Worm (Caenorhabditis elegans) whole organism, L2 larva: ENCODE measurements around the gene F54H12.10.

Experiments used
- mab-5 ChIP-seq: fragments of 150-350 bp; optimal IDR thresholded peaks from 2 replicates; lab custom pipeline; 2014; ENCODE audit warnings: missing biosample characterization, missing genetic modification characterization
- mbf-1 ChIP-seq: sonication (generic microtip); optimal IDR thresholded peaks from 2 replicates; lab custom pipeline; 2017; ENCODE audit warnings: missing biosample characterization, missing genetic modification characterization
- nhr-10 ChIP-seq: sonication (generic microtip); optimal IDR thresholded peaks from 2 replicates; lab custom pipeline; 2017; ENCODE audit warnings: missing biosample characterization, missing genetic modification characterization
- nhr-11 ChIP-seq: fragments of 150-350 bp; optimal IDR thresholded peaks from 2 replicates; lab custom pipeline; 2014; ENCODE audit warnings: missing biosample characterization, missing genetic modification characterization
- nhr-77 ChIP-seq: fragments of 150-350 bp; optimal IDR thresholded peaks from 2 replicates; lab custom pipeline; 2014; ENCODE audit warnings: missing biosample characterization, missing genetic modification characterization

ce11 chrIII:7972687-7973086 lies 13.9 kb upstream of the F54H12.10 start:
- TF ChIP-seq nhr-10 (tag; lab: Kevin White, UChicago), result no peak
- TF ChIP-seq nhr-11 (tag; lab: Kevin White, UChicago), result no peak
- no peak for TF ChIP-seq nhr-77 (tag; lab: Kevin White, UChicago)
- no peak for TF ChIP-seq mbf-1 (tag; lab: Kevin White, UChicago)
- TF ChIP-seq mab-5 (tag; lab: Kevin White, UChicago), result no peak
